Worm (Caenorhabditis elegans): ENCODE measurements around the gene sra-12.

DNA sequence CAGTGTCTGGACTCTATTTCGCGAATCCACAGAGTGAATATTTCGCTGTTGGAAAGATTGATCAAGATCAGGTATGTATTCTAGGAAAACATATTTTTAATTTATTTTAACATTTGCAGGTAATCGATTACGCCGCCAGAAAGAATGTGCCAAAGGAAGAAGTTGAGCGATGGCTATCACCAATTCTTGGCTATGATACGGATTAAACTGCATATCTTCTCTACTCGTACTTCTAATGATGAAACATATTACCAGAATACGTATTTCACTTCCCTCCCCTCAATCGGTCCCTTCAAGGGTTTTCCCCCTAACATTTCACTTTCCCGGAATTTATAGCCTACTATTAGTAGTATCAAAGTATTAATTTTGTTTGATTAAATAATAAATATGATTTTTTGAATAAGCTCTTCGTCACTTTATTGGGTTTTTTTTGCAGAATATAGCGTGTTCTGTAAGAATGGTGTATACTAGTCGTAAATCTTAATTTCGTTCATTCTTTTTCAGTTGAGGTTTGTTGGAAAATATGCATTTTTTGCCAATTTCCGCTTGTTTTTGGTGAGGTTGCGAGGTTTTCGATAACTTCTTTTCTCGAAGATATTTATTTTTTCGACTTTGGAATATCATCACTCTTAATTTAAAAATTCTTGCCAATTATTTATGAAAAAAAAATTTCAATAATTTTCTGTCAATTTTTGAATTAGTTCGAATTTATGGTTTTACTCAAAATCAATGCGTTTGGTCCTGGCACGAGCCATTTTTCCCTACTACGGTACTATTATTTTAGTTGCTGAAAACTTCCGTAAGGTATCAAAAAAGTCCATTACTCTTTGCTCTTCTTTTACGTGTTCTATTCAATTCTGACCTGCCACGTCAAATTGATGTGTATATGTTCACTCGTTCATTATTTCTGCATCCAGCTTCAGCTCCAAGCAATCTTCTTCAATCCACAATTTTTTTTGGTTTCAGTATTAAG is 26.7 kb upstream of the sra-12 start:
- TF ChIP-seq dao-5 (tag; optimal IDR thresholded peaks at IDR 0.05) (no peak), him-1 (tag; optimal IDR thresholded peaks at IDR 0.05) (no peak), W03F9.2 (tag; optimal IDR thresholded peaks at IDR 0.05) (no peak)

Measured in whole organism, L4/young adult.